Fruit fly (Drosophila melanogaster) whole organism, wandering third instar larva: ENCODE data around the gene Art1.
A peak's percentile ranks its signal among the peaks of the same experiment; 100 is the strongest.

Experiments used
- dl ChIP-seq, 2 experiments: fragments of 175-275, 200-275 bp in 1 of 2; fragments of 200-275 bp in 1 of 2; sonication (Bioruptor generic); optimal IDR thresholded peaks; lab custom pipeline; 2018; ENCODE audit warnings: mild to moderate bottlenecking in 2 of 2, missing biosample characterization in 2 of 2, missing genetic modification characterization in 2 of 2, moderate library complexity in 2 of 2; ENCODE audit not compliant: partially characterized antibody in 2 of 2, insufficient read depth in 1 of 2
- psq ChIP-seq: fragments of 200-800 bp; sonication (Bioruptor generic); optimal IDR thresholded peaks from 3 replicates; lab custom pipeline; 2017; ENCODE audit warnings: missing biosample characterization, mild to moderate bottlenecking, missing genetic modification characterization, moderate library complexity
- usp ChIP-seq: fragments of >200 bp; optimal IDR thresholded peaks from 2 replicates; lab custom pipeline; 2017; ENCODE audit warnings: missing biosample characterization, missing genetic modification characterization

dm6 chr3R:10834893-10835292, 46.9 kb upstream of the Art1 start:
- TF ChIP-seq usp (GFP tag; lab: Kevin White, UChicago) = no peak
- peak; percentile 92 for TF ChIP-seq psq (GFP tag; lab: Kevin White, UChicago)
- TF ChIP-seq dl (GFP tag; optimal IDR thresholded peaks at IDR 0.05; lab: Kevin White, UChicago; ENCODE audit: insufficient read depth in 1 of 2, partially characterized antibody in 2 of 2) = no peak
